Fruit fly (Drosophila melanogaster) Kc167 (cell line): ENCODE data around the gene CG5882.

Experiments
- Myc ChIP-seq: fragments of >200 bp; optimal IDR thresholded peaks from 2 replicates; lab custom pipeline; 2017; ENCODE audit warnings: missing external identifiers
- Sin3A ChIP-seq: fragments of >200 bp; optimal IDR thresholded peaks from 2 replicates; lab custom pipeline; 2018; ENCODE audit warnings: missing external identifiers
- h ChIP-seq: fragments of >200 bp; optimal IDR thresholded peaks from 3 replicates; lab custom pipeline; 2018; ENCODE audit warnings: missing external identifiers
- insv ChIP-seq: fragments of >200 bp; optimal IDR thresholded peaks from 3 replicates; lab custom pipeline; 2018; ENCODE audit warnings: missing external identifiers
- psq ChIP-seq: fragments of >200 bp; optimal IDR thresholded peaks from 2 replicates; lab custom pipeline; 2017; ENCODE audit warnings: missing external identifiers
- ttk ChIP-seq: sonication (Bioruptor generic); optimal IDR thresholded peaks from 2 replicates; lab custom pipeline; 2017; ENCODE audit warnings: missing external identifiers

Gene CG5882

DNA sequence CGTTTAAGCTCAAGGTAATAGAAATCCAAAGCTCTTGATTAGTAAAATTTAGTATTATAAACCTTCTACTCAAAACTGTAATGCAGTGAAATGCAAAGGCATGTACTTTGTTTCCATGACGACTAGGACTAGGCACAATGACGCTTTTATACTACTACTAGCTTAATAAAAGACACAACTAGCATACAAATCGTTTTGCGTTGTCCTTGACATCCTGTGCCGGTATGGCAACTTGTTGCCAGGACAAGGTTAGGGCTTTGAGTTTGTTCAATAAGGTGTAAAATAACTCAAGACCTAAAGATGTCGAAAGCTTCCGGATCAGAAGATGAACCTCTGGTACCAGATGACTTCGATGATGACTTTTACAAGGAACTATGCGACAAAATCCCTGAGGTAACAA, at the start of gene CG5882:
Gene CG5882, plus strand, starts transcription at position 301 of the 400 bp plus-strand sequence.
- TF ChIP-seq insv (no peak), ttk (lab: Kevin White, UChicago) (no peak), h (lab: Kevin White, UChicago) (no peak), Sin3A (lab: Kevin White, UChicago) (no peak), Myc (lab: Kevin White, UChicago) (no peak), psq (lab: Kevin White, UChicago) (no peak)

DNA sequence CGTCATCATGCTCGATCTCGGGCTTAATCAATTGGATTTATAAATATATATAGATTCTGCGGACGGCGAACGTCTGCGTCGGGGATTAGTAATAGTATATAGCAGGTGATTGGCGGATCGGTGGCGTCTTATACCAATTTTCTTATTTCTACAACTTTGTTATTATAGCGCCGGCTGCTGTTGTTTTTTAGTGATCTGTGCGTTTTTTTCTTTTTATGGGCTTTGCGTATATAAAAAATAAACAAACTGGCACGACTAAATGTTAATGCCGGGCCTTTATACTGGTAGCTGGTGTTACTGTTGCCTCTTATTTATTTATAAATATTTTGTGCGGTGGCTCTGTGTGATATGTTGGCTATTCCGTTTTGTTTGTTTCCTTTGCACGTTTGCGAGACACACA, 49.2 kb upstream of the CG5882 start:
- TF ChIP-seq h (lab: Kevin White, UChicago) (no peak), Myc (lab: Kevin White, UChicago) (no peak), insv (no peak), ttk (lab: Kevin White, UChicago) (no peak), Sin3A (lab: Kevin White, UChicago) (no peak), psq (lab: Kevin White, UChicago) (no peak)

DNA sequence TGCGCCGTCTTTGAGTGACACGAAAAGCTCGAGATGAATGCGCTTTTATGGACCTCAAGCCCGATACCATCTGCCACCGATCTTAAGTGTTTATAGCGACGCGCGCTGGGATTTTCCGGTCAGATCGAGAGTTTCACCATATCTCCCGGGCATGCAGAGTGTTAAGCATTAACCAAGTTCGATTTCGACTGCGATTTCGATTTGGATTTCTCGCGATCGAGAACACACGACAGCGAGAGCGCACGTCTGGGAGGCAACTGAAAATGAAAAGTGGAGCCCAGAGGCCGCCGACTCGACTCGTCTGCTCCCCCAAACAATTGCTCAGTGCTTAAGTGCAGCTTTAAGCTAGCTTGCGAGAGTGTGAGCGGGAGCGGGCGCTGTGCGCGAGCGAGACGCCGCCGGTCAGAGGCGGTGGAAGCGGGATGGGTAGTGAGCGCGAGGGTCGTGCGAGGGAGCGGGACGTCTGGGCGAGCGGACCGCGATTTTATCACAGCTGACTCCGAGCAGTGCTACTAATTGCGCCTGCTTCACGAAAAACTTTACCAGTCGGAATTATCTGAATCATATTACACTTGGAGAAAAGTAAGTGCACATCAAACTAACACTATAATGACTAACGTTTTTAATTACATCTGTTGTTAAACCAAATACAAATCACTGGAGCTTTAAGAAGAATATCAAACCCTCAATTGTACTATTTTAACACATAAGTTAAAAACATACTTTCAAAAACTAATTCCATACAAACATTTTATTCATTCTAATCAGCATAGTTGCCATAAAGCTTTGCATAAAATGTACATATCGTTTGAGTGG, 48.4 kb upstream of the CG5882 start, which contains the start of gene spz:
Gene spz, minus strand, starts transcription at position 261 of the 816 bp plus-strand sequence.
- TF ChIP-seq psq (lab: Kevin White, UChicago), result no peak
- TF ChIP-seq ttk (lab: Kevin White, UChicago), result no peak
- TF ChIP-seq Myc (lab: Kevin White, UChicago), result no peak
- no peak for TF ChIP-seq insv
- TF ChIP-seq Sin3A (lab: Kevin White, UChicago), result no peak
- TF ChIP-seq h (lab: Kevin White, UChicago), result no peak

DNA sequence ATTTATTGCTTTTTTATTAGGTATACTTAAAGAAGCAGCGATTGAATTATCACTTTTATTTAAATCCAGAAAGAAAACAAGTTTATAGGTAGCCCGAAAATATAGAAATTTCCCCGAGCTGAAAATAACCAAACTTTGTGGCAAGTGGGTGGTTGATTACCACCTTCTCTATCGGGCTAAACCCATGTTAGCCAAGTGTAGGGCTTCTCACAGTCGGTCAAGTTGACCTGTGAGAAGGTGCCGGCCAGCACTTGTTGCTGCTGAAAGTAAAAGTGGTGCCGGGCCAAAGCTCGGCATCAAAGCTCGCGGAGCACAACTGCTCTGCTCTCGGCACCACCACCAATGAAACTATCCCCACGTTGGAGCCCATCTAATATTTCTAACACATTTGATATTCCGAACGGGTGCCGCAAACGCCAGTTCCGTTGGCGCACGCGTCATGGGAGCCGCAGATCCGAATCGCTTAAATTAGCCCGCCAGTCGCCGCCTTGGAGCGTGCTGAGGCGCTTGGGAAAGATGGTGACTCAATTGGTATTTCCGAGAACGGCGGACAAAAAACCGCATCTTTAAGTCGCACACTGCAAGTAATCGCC, 47.4 kb upstream of the CG5882 start:
- TF ChIP-seq h (lab: Kevin White, UChicago), result no peak
- TF ChIP-seq Myc (lab: Kevin White, UChicago), result no peak
- TF ChIP-seq Sin3A (lab: Kevin White, UChicago), result no peak
- no peak for TF ChIP-seq ttk (lab: Kevin White, UChicago)
- TF ChIP-seq insv, result no peak
- no peak for TF ChIP-seq psq (lab: Kevin White, UChicago)

DNA sequence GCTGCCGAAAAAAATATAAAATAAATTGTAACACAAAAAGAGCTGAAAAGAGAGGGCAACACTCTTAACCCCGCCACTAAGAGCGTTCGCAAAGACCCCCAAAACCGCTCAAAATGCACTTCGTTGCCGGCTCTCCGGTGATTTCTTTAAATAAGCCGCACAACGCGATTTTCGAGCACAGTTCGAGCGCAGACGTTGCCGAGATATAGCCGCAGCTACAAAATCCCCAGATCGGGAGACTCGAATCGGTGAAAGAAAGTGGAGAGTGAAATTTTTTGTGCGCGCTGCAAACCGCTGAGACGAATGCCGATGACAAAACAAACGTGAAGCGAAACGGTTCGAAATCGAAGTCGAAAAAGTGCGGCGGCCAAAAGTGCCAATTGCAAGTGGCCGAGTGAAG, 42.8 kb upstream of the CG5882 start, which contains the start of gene CG14257:
Gene CG14257, plus strand, starts transcription at position 177 of the 400 bp plus-strand sequence.
- TF ChIP-seq h (lab: Kevin White, UChicago) (no peak), insv (no peak), Myc (lab: Kevin White, UChicago) (no peak), ttk (lab: Kevin White, UChicago) (no peak), Sin3A (lab: Kevin White, UChicago) (no peak), psq (lab: Kevin White, UChicago) (no peak)

DNA sequence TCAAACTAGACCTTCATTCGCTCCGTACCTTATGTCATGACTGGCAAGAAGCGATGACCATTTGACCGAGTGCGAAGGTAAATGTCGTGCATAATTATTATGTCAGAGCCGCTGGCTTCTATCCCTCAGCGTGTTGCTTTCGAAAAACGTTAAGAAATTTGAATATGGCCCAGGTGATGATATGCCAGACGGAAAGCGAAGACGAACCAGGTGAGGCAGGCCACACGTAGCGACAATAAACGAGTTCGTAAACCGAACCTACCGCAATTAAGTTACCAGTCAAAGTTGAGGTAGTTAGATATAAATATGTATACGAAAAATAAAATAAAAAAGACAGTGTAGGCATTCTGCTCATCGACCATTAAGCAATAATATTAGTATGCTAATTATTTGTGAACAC, 41.8 kb upstream of the CG5882 start:
- TF ChIP-seq h (lab: Kevin White, UChicago) (no peak), psq (lab: Kevin White, UChicago) (no peak)

DNA sequence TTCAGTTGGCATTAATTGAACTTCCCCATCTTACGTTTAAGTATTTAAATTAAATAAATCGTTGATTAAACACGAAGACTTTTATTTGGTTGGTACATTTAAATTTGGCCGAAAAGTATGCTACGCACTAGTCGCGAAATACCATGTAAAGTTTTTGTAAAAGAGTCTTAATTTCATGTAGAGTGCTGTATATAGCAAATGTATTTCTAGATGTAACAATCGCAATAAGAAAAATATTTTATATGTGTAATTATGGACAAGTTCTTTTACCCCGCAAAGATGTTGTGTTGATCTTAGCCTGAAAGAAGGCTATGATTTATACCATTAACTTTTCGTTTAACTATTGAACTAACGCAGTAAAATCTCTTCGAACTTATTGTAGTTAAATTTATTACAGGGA, 35.7 kb upstream of the CG5882 start:
- TF ChIP-seq Myc (lab: Kevin White, UChicago), result no peak
- TF ChIP-seq h (lab: Kevin White, UChicago), result no peak
- no peak for TF ChIP-seq ttk (lab: Kevin White, UChicago)
- no peak for TF ChIP-seq insv
- no peak for TF ChIP-seq Sin3A (lab: Kevin White, UChicago)
- TF ChIP-seq psq (lab: Kevin White, UChicago), result no peak

DNA sequence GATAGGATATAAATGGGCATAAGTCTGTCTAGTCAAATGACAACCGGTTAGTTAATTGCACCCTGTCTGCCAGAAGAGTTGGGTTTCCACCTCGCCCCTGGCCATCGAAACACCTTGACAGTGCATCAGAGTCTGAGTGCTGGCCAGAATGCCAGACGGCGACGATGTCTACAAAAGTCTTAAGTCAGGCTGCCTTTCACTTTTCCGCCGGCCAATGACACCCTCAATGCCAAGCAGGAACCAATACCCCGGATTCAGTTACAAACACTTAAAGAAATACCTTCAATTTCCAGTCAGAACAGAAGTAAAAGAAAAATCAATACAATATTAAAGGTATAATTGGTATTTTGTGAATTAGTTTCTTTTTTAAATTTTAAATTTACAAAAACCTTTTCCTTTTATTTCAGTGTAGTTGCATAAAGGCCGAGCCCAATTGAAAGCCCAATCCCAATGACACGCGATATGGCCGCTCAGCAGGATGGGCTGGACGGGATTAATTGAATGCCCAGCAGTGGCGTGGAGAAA, 33.9 kb upstream of the CG5882 start:
- TF ChIP-seq psq (lab: Kevin White, UChicago), result no peak
- no peak for TF ChIP-seq h (lab: Kevin White, UChicago)
- no peak for TF ChIP-seq Myc (lab: Kevin White, UChicago)
- no peak for TF ChIP-seq ttk (lab: Kevin White, UChicago)
- no peak for TF ChIP-seq insv
- no peak for TF ChIP-seq Sin3A (lab: Kevin White, UChicago)

DNA sequence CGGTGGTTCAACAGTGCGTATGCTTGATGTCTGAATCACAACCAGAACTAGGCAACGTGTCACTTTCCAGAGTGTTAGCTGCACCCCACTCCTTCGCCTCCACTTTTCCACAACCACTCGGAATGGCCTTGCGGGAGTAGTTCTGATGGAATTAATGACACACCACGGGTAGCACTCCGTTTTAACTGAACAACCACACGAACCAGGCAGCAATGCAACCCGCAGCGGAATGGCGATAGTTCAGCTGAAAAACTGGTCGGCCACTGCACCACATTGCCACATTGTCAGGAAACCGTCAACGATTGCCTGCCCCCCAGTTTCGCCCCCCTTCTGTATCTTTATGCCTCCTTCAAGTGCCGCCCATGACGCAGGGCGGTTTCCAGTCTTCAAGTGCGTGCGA, 30.9 kb upstream of the CG5882 start, which contains the start of gene Cpr97Ea:
Gene Cpr97Ea, minus strand, starts transcription at position 230 of the 400 bp plus-strand sequence.
- TF ChIP-seq Sin3A (lab: Kevin White, UChicago), result no peak
- TF ChIP-seq insv, result no peak
- TF ChIP-seq Myc (lab: Kevin White, UChicago), result no peak
- TF ChIP-seq psq (lab: Kevin White, UChicago), result no peak
- TF ChIP-seq ttk (lab: Kevin White, UChicago), result no peak
- no peak for TF ChIP-seq h (lab: Kevin White, UChicago)

DNA sequence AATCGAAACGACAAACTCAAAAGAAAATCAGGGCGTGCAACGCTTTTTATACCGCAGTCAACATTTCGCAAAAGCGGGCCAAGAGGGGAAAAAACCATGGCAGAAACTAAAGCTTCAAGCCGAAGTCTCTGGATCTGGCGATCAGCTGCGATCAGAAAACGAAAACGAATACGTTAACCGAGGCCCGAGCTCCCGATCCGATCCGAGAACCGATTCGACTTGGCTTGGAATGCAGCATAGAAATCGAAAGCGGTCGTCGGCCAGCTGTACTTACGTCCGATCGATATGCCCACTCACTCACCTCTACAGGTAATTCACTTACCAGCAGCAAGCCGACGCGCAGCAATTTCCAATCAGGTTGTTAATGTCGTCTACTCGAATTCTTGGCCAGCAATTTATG, 27.3 kb upstream of the CG5882 start, which contains the start of gene Cpr97Eb:
Gene Cpr97Eb, minus strand, starts transcription at position 25 of the 400 bp plus-strand sequence.
- TF ChIP-seq insv (no peak), Sin3A (lab: Kevin White, UChicago) (no peak), Myc (lab: Kevin White, UChicago) (no peak), ttk (lab: Kevin White, UChicago) (no peak), psq (lab: Kevin White, UChicago) (no peak), h (lab: Kevin White, UChicago) (no peak)

DNA sequence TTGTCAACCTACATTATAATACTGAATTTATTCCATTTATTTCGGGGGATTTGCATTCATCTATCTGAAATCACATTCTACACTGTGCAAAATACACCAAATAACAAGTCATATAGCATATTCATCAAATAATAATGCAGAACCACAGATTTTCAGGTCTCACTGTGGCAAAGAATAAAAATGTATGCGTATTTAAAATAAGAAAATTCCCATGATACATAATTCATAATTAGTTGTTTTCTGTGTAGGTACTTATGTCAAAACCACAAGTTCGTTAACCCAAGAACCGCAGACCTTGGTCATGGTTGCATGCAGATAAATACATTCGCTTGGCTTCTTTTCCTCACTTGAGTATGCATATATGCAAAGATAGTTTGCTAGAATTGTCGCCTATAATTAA, 26.2 kb upstream of the CG5882 start:
- TF ChIP-seq Myc (lab: Kevin White, UChicago) (no peak), h (lab: Kevin White, UChicago) (no peak), Sin3A (lab: Kevin White, UChicago) (no peak), ttk (lab: Kevin White, UChicago) (no peak), psq (lab: Kevin White, UChicago) (no peak), insv (no peak)
